Fruit fly (Drosophila melanogaster): ENCODE measurements around the gene Surf4.

DNA sequence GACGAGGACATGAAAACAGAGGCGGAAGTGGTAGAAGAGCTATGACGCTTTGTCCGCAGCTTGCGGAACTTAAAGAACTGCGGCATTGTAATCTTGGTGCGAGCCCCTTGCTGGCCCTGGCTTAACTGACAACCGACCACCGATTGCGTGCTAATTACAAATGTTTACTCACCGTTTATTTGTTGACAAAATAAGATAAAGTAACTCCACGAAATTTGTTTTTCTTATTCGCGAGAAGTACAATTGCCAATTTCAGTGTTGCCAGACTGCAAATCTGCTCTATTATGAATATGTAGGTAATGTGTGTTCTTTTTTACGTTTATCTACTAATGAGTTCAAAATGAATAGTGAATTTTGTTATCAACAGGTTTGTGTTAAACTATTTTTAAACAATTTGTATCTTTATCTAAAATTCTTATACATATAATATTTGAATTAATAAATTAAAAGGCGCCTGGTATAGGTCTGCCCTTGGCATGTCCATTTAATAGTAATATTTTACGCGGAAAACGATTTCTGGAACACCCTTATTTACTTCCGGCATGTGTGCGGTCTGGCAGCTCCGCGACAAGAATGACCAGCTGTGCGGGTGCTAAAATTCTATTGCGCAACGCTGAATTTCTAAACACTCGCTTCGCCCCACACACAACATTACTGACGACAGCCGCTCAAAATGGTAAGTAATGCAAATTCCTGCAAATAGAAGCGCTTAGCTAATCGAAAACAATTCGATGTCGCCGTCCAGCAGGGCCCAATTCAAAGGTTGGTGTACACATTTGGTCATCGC is 10.9 kb upstream of the Surf4 start, which contains the start of the genes Atg4b and Hibch:
- TF ChIP-seq CTCF (optimal IDR thresholded peaks at IDR 0.05) (no peak), CG8478 (optimal IDR thresholded peaks at IDR 0.05) (no peak)

Measured in S2 (cell line).